Fruit fly (Drosophila melanogaster) whole organism, embryonic: ENCODE data around the gene CG7079.

ENCODE experiments used
- ATbp ChIP-seq: fragments of 200-800 bp; sonication (Bioruptor generic); optimal IDR thresholded peaks from 2 replicates; lab custom pipeline; 2017; ENCODE audit warnings: missing biosample characterization, mild to moderate bottlenecking, missing genetic modification characterization, missing genetic modification reagents
- CG1233 ChIP-seq: fragments of 200-800 bp; sonication (Bioruptor generic); optimal IDR thresholded peaks from 4 replicates; lab custom pipeline; 2018; ENCODE audit warnings: missing biosample characterization, mild to moderate bottlenecking, missing genetic modification characterization
- CG13894 ChIP-seq: fragments of 200-800 bp; sonication (Bioruptor generic); optimal IDR thresholded peaks from 3 replicates; lab custom pipeline; 2018; ENCODE audit warnings: missing biosample characterization, mild to moderate bottlenecking, missing genetic modification characterization, moderate library complexity
- CG1529 ChIP-seq: fragments of 200-800 bp; sonication (Bioruptor generic); optimal IDR thresholded peaks from 3 replicates; lab custom pipeline; 2018; ENCODE audit warnings: missing biosample characterization, missing genetic modification characterization
- Dref ChIP-seq: fragments of 200-800 bp; sonication (Bioruptor generic); IDR thresholded peaks from 2 replicates; pipeline ENCODE4 v1.3.6; 2022; ENCODE audit warnings: missing biosample characterization, missing genetic modification characterization
- Ets65A ChIP-seq: fragments of 200-800 bp; sonication (Bioruptor generic); peaks from one replicate; lab custom pipeline; 2016; ENCODE audit warnings: missing biosample characterization, missing genetic modification characterization
- TFAM ChIP-seq: fragments of 200-800 bp; sonication (Bioruptor generic); optimal IDR thresholded peaks from 2 replicates; lab custom pipeline; 2017; ENCODE audit warnings: missing biosample characterization, missing genetic modification characterization, inconsistent platforms
- Xrp1 ChIP-seq: fragments of 200-800 bp; sonication (Bioruptor generic); IDR thresholded peaks from 2 replicates; pipeline ENCODE4 v1.3.6; 2022; ENCODE audit warnings: missing biosample characterization, missing genetic modification characterization
- klu ChIP-seq: fragments of 200-800 bp; sonication (Bioruptor generic); IDR thresholded peaks from 2 replicates; pipeline ENCODE4 v1.3.6; 2022; ENCODE audit warnings: missing biosample characterization, missing genetic modification characterization
- lmd ChIP-seq: fragments of 200-800 bp; sonication (Bioruptor generic); IDR thresholded peaks from 2 replicates; pipeline ENCODE4 v1.3.6; 2022; ENCODE audit warnings: missing biosample characterization, missing genetic modification characterization
- scrt ChIP-seq: fragments of 200-800 bp; sonication (Bioruptor generic); optimal IDR thresholded peaks from 2 replicates; lab custom pipeline; 2018; ENCODE audit warnings: missing biosample characterization, mild to moderate bottlenecking, missing genetic modification characterization, moderate library complexity
- tna ChIP-seq: fragments of 200-800 bp; sonication (Bioruptor generic); IDR thresholded peaks from 2 replicates; pipeline ENCODE4 v1.3.6; 2022; ENCODE audit warnings: missing biosample characterization, missing genetic modification characterization; ENCODE audit not compliant: partially characterized antibody

CG7079 gene

DNA sequence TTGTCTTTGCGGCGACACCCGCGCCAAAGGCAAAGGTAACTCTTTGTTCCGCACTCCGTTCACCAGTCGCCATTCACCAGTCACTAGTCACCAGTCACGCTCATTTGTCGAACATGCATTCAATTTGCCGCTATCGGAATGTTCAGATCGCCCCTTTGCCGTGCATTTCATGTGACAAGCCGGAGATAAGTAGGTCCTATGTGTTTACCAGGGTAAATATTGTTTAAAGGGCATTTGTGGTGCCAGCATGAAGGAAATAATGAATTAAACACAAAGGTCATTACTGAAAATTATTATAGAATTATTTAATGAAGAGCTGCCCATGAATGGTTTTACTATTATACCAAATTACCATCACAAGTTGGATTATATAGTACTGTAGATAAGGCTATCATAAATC is 47.5 kb downstream of the CG7079 start (continued):
- no peak for TF ChIP-seq TFAM (GFP tag; lab: Kevin White, UChicago)
- TF ChIP-seq ATbp (GFP tag; lab: Kevin White, UChicago) = peak; percentile 3
- TF ChIP-seq CG1233 (GFP tag; lab: Kevin White, UChicago) = peak; percentile 34
- no peak for TF ChIP-seq lmd (GFP tag; lab: Robert Waterston, UW)

DNA sequence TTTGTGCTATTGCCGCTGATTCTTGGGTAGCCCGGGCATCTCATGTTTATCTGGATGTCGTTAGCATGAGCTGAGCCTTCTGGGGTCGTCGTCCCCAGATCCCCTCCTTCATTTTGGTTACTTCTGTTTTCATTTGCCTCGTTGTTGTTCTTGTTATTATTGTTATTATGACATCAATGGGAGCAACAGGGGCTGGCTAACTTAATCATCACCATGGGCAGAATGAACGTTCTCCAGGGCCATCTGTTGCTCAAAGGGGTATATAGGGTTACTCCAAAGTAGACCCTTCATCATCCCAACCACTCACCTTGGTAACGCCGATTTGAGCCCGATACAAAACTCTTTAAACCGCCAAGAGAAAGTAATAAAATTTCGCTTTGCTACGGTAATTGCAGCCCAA is 50.3 kb downstream of the CG7079 start:
- TF ChIP-seq Xrp1 (no peak), tna (GFP tag; lab: Robert Waterston, UW) (no peak), CG13894 (peak; percentile 50), Dref (GFP tag; lab: Robert Waterston, UW) (0 out of 2 replicates have a peak, but pooled peaks have one; percentile 15), scrt (GFP tag; lab: Kevin White, UChicago) (peak; percentile 51), CG1529 (GFP tag; lab: Kevin White, UChicago) (no peak), klu (GFP tag; lab: Robert Waterston, UW) (no peak), Ets65A (GFP tag; lab: Kevin White, UChicago) (peak; percentile 53)
